Worm (Caenorhabditis elegans) whole organism, early embryonic: ENCODE measurements around the gene E04F6.9.

Experiments
- F13C5.2 ChIP-seq: sonication (generic microtip); optimal IDR thresholded peaks from 2 replicates; lab custom pipeline; 2017; ENCODE audit warnings: mild to moderate bottlenecking, missing genetic modification characterization, inconsistent platforms, missing compliant biosample characterization
- aly-1 ChIP-seq: sonication (generic microtip); optimal IDR thresholded peaks from 2 replicates; lab custom pipeline; 2016; ENCODE audit warnings: missing genetic modification characterization, missing compliant biosample characterization
- ama-1 ChIP-seq: fragments of 150-350 bp; optimal IDR thresholded peaks from 2 replicates; lab custom pipeline; 2014
- ceh-13 ChIP-seq: fragments of 200-800 bp; sonication (Bioruptor generic); optimal IDR thresholded peaks from 2 replicates; lab custom pipeline; 2018; ENCODE audit warnings: mild to moderate bottlenecking, missing genetic modification characterization, missing compliant biosample characterization
- ceh-36 ChIP-seq: sonication (generic microtip); optimal IDR thresholded peaks from 2 replicates; lab custom pipeline; 2016; ENCODE audit warnings: missing genetic modification characterization, inconsistent platforms, missing compliant biosample characterization
- hmbx-1 ChIP-seq: sonication (generic microtip); optimal IDR thresholded peaks from 2 replicates; lab custom pipeline; 2016; ENCODE audit warnings: mild to moderate bottlenecking, missing genetic modification characterization, missing compliant biosample characterization
- pes-1 ChIP-seq: fragments of 200-800 bp; sonication (Bioruptor generic); IDR thresholded peaks from 2 replicates; pipeline ENCODE4 v1.3.6; 2022; ENCODE audit warnings: missing genetic modification reagents, missing genetic modification characterization, missing compliant biosample characterization
- scrt-1 ChIP-seq: fragments of 200-800 bp; sonication (Bioruptor generic); IDR thresholded peaks from 2 replicates; pipeline ENCODE4 v1.3.6; 2022; ENCODE audit warnings: missing genetic modification characterization, missing compliant biosample characterization
- tbx-37 ChIP-seq: fragments of 200-800 bp; sonication (Bioruptor generic); conservative IDR thresholded peaks from 2 replicates; pipeline ENCODE4 v1.3.6; 2022; ENCODE audit warnings: missing genetic modification reagents, missing genetic modification characterization, missing compliant biosample characterization
- tra-4 ChIP-seq: sonication (generic microtip); optimal IDR thresholded peaks from 2 replicates; lab custom pipeline; 2017; ENCODE audit warnings: missing genetic modification characterization, missing compliant biosample characterization

- TF ChIP-seq F13C5.2 (tag; lab: Kevin White, UChicago) (no peak), tbx-37 (GFP tag; lab: Robert Waterston, UW) (no peak), ama-1 (lab: Kevin White, UChicago) (no peak), hmbx-1 (no peak), ceh-13 (GFP tag; lab: Kevin White, UChicago) (no peak), scrt-1 (GFP tag; lab: Robert Waterston, UW) (no peak), ceh-36 (tag; lab: Kevin White, UChicago) (no peak), aly-1 (tag; lab: Kevin White, UChicago) (no peak), tra-4 (tag; lab: Kevin White, UChicago) (no peak), pes-1 (no peak)
These were observed 33.6 kb upstream of the E04F6.9 start, which contains the start of gene skpo-3 for ce11 chrII:7245576-7245975.
